Fruit fly (Drosophila melanogaster) whole organism, larva: ENCODE results near the gene Pgls.
A peak's percentile ranks its signal among the peaks of the same experiment; 100 is the strongest.

Source experiments
- noc ChIP-seq: fragments of 200-800 bp; sonication (Bioruptor generic); optimal IDR thresholded peaks from 3 replicates; lab custom pipeline; 2019; ENCODE audit warnings: missing biosample characterization, mild to moderate bottlenecking, missing genetic modification characterization, moderate library complexity

Gene Pgls

dm6 chrX:10823441-10823818, 23.8 kb upstream of the Pgls start:
- no peak for TF ChIP-seq noc (tag; lab: Kevin White, UChicago)

- TF ChIP-seq noc (tag; lab: Kevin White, UChicago): no peak
Measured at dm6 chrX:10824227-10824702, 23.0 kb upstream of the Pgls start, which contains the start of gene Imp. Gene Imp, minus strand, starts transcription at chrX:10824277.

- TF ChIP-seq noc (tag; lab: Kevin White, UChicago): no peak
Measured at dm6 chrX:10825349-10826129, 21.7 kb upstream of the Pgls start.

dm6 chrX:10827301-10827700, 19.9 kb upstream of the Pgls start:
- no peak for TF ChIP-seq noc (tag; lab: Kevin White, UChicago)

dm6 chrX:10832369-10832768, 14.9 kb upstream of the Pgls start:
- TF ChIP-seq noc (tag; lab: Kevin White, UChicago): no peak

dm6 chrX:10835631-10836030, 11.6 kb upstream of the Pgls start:
- no peak for TF ChIP-seq noc (tag; lab: Kevin White, UChicago)

dm6 chrX:10838962-10839361, 8.3 kb upstream of the Pgls start, which contains the start of gene CG15210:
Gene CG15210, plus strand, starts transcription at chrX:10839230.
- TF ChIP-seq noc (tag; lab: Kevin White, UChicago): no peak

- peak; percentile 14 for TF ChIP-seq noc (tag; lab: Kevin White, UChicago)
Measured at dm6 chrX:10840892-10841564, 6.2 kb upstream of the Pgls start.

- peak; percentile 25 for TF ChIP-seq noc (tag; lab: Kevin White, UChicago)
Measured at dm6 chrX:10841717-10842255, 5.5 kb upstream of the Pgls start, which contains the start of gene CG15209. Gene CG15209, plus strand, starts transcription at chrX:10842205.

- TF ChIP-seq noc (tag; lab: Kevin White, UChicago): no peak
Measured at dm6 chrX:10844807-10845206, 2.4 kb upstream of the Pgls start, which contains the start of gene CG32669. Gene CG32669, minus strand, starts transcription at chrX:10845081.

- no peak for TF ChIP-seq noc (tag; lab: Kevin White, UChicago)
Measured at dm6 chrX:10845256-10845655, 2.0 kb upstream of the Pgls start.

- no peak for TF ChIP-seq noc (tag; lab: Kevin White, UChicago)
Measured at dm6 chrX:10846972-10847435, 234 bp upstream of the Pgls start, which contains the start of gene sbr. Gene sbr, minus strand, starts transcription at chrX:10847092.

- TF ChIP-seq noc (tag; lab: Kevin White, UChicago): no peak
Measured at dm6 chrX:10847447-10847846, 209 bp downstream of the Pgls start.

- TF ChIP-seq noc (tag; lab: Kevin White, UChicago): no peak
Measured at dm6 chrX:10848565-10848964, 1.3 kb downstream of the Pgls start, which contains the start of gene CG2202. Gene CG2202, plus strand, starts transcription at chrX:10848757.

- TF ChIP-seq noc (tag; lab: Kevin White, UChicago): no peak
Measured at dm6 chrX:10854686-10855085, 7.4 kb downstream of the Pgls start, which contains the start of gene feo. Gene feo, minus strand, starts transcription at chrX:10854869.

dm6 chrX:10857376-10857775, 10.1 kb downstream of the Pgls start, which contains the start of the genes sofe and CG2186:
Gene sofe, minus strand, starts transcription at chrX:10857413.
Gene CG2186, plus strand, starts transcription at chrX:10857655.
- TF ChIP-seq noc (tag; lab: Kevin White, UChicago): no peak
